Worm (Caenorhabditis elegans) whole organism, L3 larva: ENCODE measurements around the gene ceh-23.

Experiments used
- R02D3.7 ChIP-seq: fragments of 150-350 bp; optimal IDR thresholded peaks from 2 replicates; lab custom pipeline; 2014; ENCODE audit warnings: missing biosample characterization, missing genetic modification characterization
- aly-2 ChIP-seq: fragments of 150-350 bp; optimal IDR thresholded peaks from 2 replicates; lab custom pipeline; 2014; ENCODE audit warnings: missing biosample characterization, missing genetic modification characterization
- ceh-82 ChIP-seq: fragments of 150-350 bp; optimal IDR thresholded peaks from 2 replicates; lab custom pipeline; 2014; ENCODE audit warnings: missing biosample characterization, missing genetic modification characterization
- elt-3 ChIP-seq, 3 experiments: fragments of 150-350 bp in 1 of 3; sonication (generic microtip) in 2 of 3; optimal IDR thresholded peaks; 2 replicates in 2 of 3; 4 replicates in 1 of 3; lab custom pipeline; 2014 to 2017; ENCODE audit warnings: missing biosample characterization in 3 of 3, missing genetic modification characterization in 3 of 3
- lin-39 ChIP-seq: fragments of 150-350 bp; optimal IDR thresholded peaks from 2 replicates; lab custom pipeline; 2018; ENCODE audit warnings: missing biosample characterization, missing genetic modification reagents, missing genetic modification characterization
- nhr-11 ChIP-seq: fragments of 150-350 bp; optimal IDR thresholded peaks from 2 replicates; lab custom pipeline; 2014; ENCODE audit warnings: missing biosample characterization, missing genetic modification characterization
- nhr-23 ChIP-seq: fragments of 150-350 bp; optimal IDR thresholded peaks from 2 replicates; lab custom pipeline; 2014; ENCODE audit warnings: missing biosample characterization, missing genetic modification reagents, missing genetic modification characterization
- nhr-237 ChIP-seq: fragments of 150-350 bp; optimal IDR thresholded peaks from 2 replicates; lab custom pipeline; 2014; ENCODE audit warnings: missing biosample characterization, missing genetic modification characterization
- nhr-43 ChIP-seq: sonication (generic microtip); optimal IDR thresholded peaks from 2 replicates; lab custom pipeline; 2016; ENCODE audit warnings: mild to moderate bottlenecking, missing genetic modification characterization, missing compliant biosample characterization; ENCODE audit not compliant: poor library complexity, severe bottlenecking
- skn-1 ChIP-seq: fragments of 150-350 bp; optimal IDR thresholded peaks from 2 replicates; lab custom pipeline; 2014; ENCODE audit warnings: missing biosample characterization, missing genetic modification characterization
- unc-39 ChIP-seq: sonication (generic microtip); optimal IDR thresholded peaks from 4 replicates; lab custom pipeline; 2017; ENCODE audit warnings: missing biosample characterization, missing genetic modification characterization
- unc-62 ChIP-seq: fragments of 150-350 bp; sonication (generic microtip); optimal IDR thresholded peaks from 4 replicates; lab custom pipeline; 2014; ENCODE audit warnings: missing biosample characterization, missing genetic modification reagents, missing genetic modification characterization
- zag-1 ChIP-seq: fragments of 150-350 bp; optimal IDR thresholded peaks from 2 replicates; lab custom pipeline; 2014; ENCODE audit warnings: missing biosample characterization, missing genetic modification characterization

DNA sequence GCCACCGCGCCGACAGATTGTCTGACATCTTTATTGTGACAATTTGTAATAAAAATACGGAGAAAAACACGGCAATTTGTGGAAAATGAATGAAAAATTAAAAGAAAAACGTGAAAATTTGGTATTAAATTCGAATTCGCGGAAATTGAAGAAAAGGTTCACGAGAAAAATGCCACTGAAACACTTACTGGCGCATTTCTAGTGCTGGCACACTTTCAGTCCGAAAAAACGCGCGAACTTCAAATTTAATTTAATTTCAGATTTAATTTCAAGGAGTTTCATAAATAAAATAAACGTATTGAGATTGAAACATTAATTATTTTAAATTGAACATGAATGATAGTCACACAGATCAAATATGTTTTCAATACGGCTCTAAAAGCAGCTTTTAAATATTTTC lies 44.1 kb upstream of the ceh-23 start, which contains the start of gene cyk-7:
- TF ChIP-seq zag-1 (tag; lab: Kevin White, UChicago) (no peak), nhr-237 (no peak), elt-3 (tag; optimal IDR thresholded peaks at IDR 0.05; lab: Kevin White, UChicago) (no peak), unc-39 (no peak), skn-1 (tag; lab: Kevin White, UChicago) (no peak), nhr-43 (tag; lab: Kevin White, UChicago) (no peak), nhr-11 (tag; lab: Kevin White, UChicago) (no peak), R02D3.7 (tag; lab: Kevin White, UChicago) (no peak), lin-39 (tag; lab: Kevin White, UChicago) (no peak), unc-62 (GFP tag; lab: Kevin White, UChicago) (no peak), aly-2 (tag; lab: Kevin White, UChicago) (no peak), ceh-82 (no peak), nhr-23 (tag; lab: Kevin White, UChicago) (no peak)
